Worm (Caenorhabditis elegans) whole organism, L4/young adult: ENCODE data around the gene grl-8.

Experiments
- W03F9.2 ChIP-seq: fragments of 150-350 bp; optimal IDR thresholded peaks from 2 replicates; lab custom pipeline; 2014; ENCODE audit warnings: missing biosample characterization, missing genetic modification characterization
- dao-5 ChIP-seq: sonication (generic microtip); optimal IDR thresholded peaks from 2 replicates; lab custom pipeline; 2016; ENCODE audit warnings: missing genotype, missing genetic modification characterization, moderate library complexity, missing compliant biosample characterization
- him-1 ChIP-seq: sonication (generic microtip); optimal IDR thresholded peaks from 2 replicates; lab custom pipeline; 2016; ENCODE audit warnings: missing genotype, missing genetic modification reagents, missing genetic modification characterization, missing compliant biosample characterization

- TF ChIP-seq dao-5 (tag; lab: Kevin White, UChicago) (no peak), him-1 (no peak), W03F9.2 (tag; lab: Kevin White, UChicago) (no peak)
These were observed 32.1 kb upstream of the grl-8 start, which contains the start of gene bbs-8 for ce11 chrV:6764972-6765371.
